Worm (Caenorhabditis elegans) whole organism, mixed stage, embryonic: ENCODE data around the gene nas-15.

ENCODE experiments used
- M03D4.4 ChIP-seq: sonication (generic microtip); optimal IDR thresholded peaks from 2 replicates; lab custom pipeline; 2017; ENCODE audit warnings: mild to moderate bottlenecking, missing genetic modification characterization, missing compliant biosample characterization
- bed-3 ChIP-seq: fragments of 200-800 bp; sonication (Bioruptor generic); optimal IDR thresholded peaks from 3 replicates; lab custom pipeline; 2018; ENCODE audit warnings: mild to moderate bottlenecking, missing genetic modification characterization, moderate library complexity, missing compliant biosample characterization
- blmp-1 ChIP-seq: fragments of 150-350 bp; optimal IDR thresholded peaks from 2 replicates; lab custom pipeline; 2014; ENCODE audit warnings: missing biosample characterization, missing genetic modification characterization
- ceh-39 ChIP-seq: fragments of 150-350 bp; optimal IDR thresholded peaks from 2 replicates; lab custom pipeline; 2014; ENCODE audit warnings: missing biosample characterization, missing genetic modification characterization
- ceh-43 ChIP-seq: fragments of 200-800 bp; sonication (Bioruptor generic); optimal IDR thresholded peaks from 2 replicates; lab custom pipeline; 2018; ENCODE audit warnings: mild to moderate bottlenecking, missing genetic modification characterization, moderate library complexity, missing compliant biosample characterization
- ceh-83 ChIP-seq: fragments of 200-800 bp; sonication (Bioruptor generic); optimal IDR thresholded peaks from 2 replicates; lab custom pipeline; 2018; ENCODE audit warnings: mild to moderate bottlenecking, missing genetic modification characterization, missing compliant biosample characterization
- ces-1 ChIP-seq: fragments of 150-350 bp; optimal IDR thresholded peaks from 2 replicates; lab custom pipeline; 2014; ENCODE audit warnings: missing biosample characterization, missing genetic modification reagents, missing genetic modification characterization
- cnd-1 ChIP-seq: fragments of 200-800 bp; sonication (Bioruptor generic); optimal IDR thresholded peaks from 2 replicates; lab custom pipeline; 2018; ENCODE audit warnings: mild to moderate bottlenecking, missing genetic modification characterization, missing compliant biosample characterization
- drap-1 ChIP-seq: fragments of 200-800 bp; sonication (Bioruptor generic); optimal IDR thresholded peaks from 3 replicates; lab custom pipeline; 2018; ENCODE audit warnings: mild to moderate bottlenecking, missing genetic modification characterization, missing compliant biosample characterization
- elt-1 ChIP-seq: sonication (generic microtip); optimal IDR thresholded peaks from 2 replicates; lab custom pipeline; 2017; ENCODE audit warnings: missing genetic modification characterization, mild to moderate bottlenecking, missing compliant biosample characterization, antibody characterized with exemption, moderate library complexity, borderline replicate concordance; ENCODE audit not compliant: insufficient read depth
- elt-3 ChIP-seq: fragments of 150-350 bp; optimal IDR thresholded peaks from 2 replicates; lab custom pipeline; 2014; ENCODE audit warnings: missing biosample characterization, missing genetic modification characterization
- flh-1 ChIP-seq: fragments of 200-800 bp; sonication (Bioruptor generic); optimal IDR thresholded peaks from 2 replicates; lab custom pipeline; 2018; ENCODE audit warnings: mild to moderate bottlenecking, missing genetic modification characterization, moderate library complexity, missing compliant biosample characterization
- ham-2 ChIP-seq: fragments of 200-800 bp; sonication (Bioruptor generic); optimal IDR thresholded peaks from 2 replicates; lab custom pipeline; 2018; ENCODE audit warnings: mild to moderate bottlenecking, missing genetic modification characterization, missing compliant biosample characterization
- hlh-1 ChIP-seq: fragments of 150-350 bp; optimal IDR thresholded peaks from 2 replicates; lab custom pipeline; 2014; ENCODE audit warnings: missing biosample characterization, missing genetic modification reagents, missing genetic modification characterization
- lin-13 ChIP-seq: fragments of 150-350 bp; optimal IDR thresholded peaks from 2 replicates; lab custom pipeline; 2014; ENCODE audit warnings: missing biosample characterization, missing genetic modification characterization
- lin-32 ChIP-seq: fragments of 200-800 bp; sonication (Bioruptor generic); optimal IDR thresholded peaks from 2 replicates; lab custom pipeline; 2018; ENCODE audit warnings: mild to moderate bottlenecking, missing genetic modification characterization, missing compliant biosample characterization
- lsy-2 ChIP-seq: fragments of 150-350 bp; optimal IDR thresholded peaks from 2 replicates; lab custom pipeline; 2014; ENCODE audit warnings: missing biosample characterization, missing genetic modification characterization
- mab-5 ChIP-seq: fragments of 150-350 bp; optimal IDR thresholded peaks from 2 replicates; lab custom pipeline; 2014; ENCODE audit warnings: missing biosample characterization, missing genetic modification characterization
- mep-1 ChIP-seq: fragments of 150-350 bp; optimal IDR thresholded peaks from 2 replicates; lab custom pipeline; 2017; ENCODE audit warnings: missing biosample characterization, missing genetic modification reagents, missing genetic modification characterization, inconsistent platforms
- mls-2 ChIP-seq: sonication (generic microtip); optimal IDR thresholded peaks from 2 replicates; lab custom pipeline; 2016; ENCODE audit warnings: mild to moderate bottlenecking, missing genetic modification characterization, moderate library complexity, missing compliant biosample characterization
- nhr-12 ChIP-seq: fragments of 150-350 bp; optimal IDR thresholded peaks from 2 replicates; lab custom pipeline; 2014; ENCODE audit warnings: missing biosample characterization, missing genetic modification characterization
- nhr-2 ChIP-seq: fragments of 150-350 bp; optimal IDR thresholded peaks from 2 replicates; lab custom pipeline; 2014; ENCODE audit warnings: missing biosample characterization, missing genetic modification characterization
- nhr-237 ChIP-seq: fragments of 150-350 bp; optimal IDR thresholded peaks from 2 replicates; lab custom pipeline; 2014; ENCODE audit warnings: missing biosample characterization, missing genetic modification characterization
- nhr-28 ChIP-seq: fragments of 150-350 bp; optimal IDR thresholded peaks from 2 replicates; lab custom pipeline; 2014; ENCODE audit warnings: missing biosample characterization, missing genetic modification characterization
- nhr-76 ChIP-seq: sonication (generic microtip); optimal IDR thresholded peaks from 2 replicates; lab custom pipeline; 2017; ENCODE audit warnings: missing biosample characterization, missing genetic modification characterization
- pha-4 ChIP-seq: fragments of 150-350 bp; optimal IDR thresholded peaks from 2 replicates; lab custom pipeline; 2018; ENCODE audit warnings: missing biosample characterization, missing genetic modification reagents, missing genetic modification characterization
- sem-2 ChIP-seq: fragments of 200-800 bp; sonication (Bioruptor generic); optimal IDR thresholded peaks from 2 replicates; lab custom pipeline; 2018; ENCODE audit warnings: mild to moderate bottlenecking, missing genetic modification characterization, missing compliant biosample characterization
- snpc-4 ChIP-seq: fragments of 150-350 bp; optimal IDR thresholded peaks from 2 replicates; lab custom pipeline; 2014; ENCODE audit warnings: missing biosample characterization, missing genetic modification characterization
- sptf-1 ChIP-seq: sonication (generic microtip); optimal IDR thresholded peaks from 2 replicates; lab custom pipeline; 2017; ENCODE audit warnings: mild to moderate bottlenecking, missing genetic modification characterization, moderate library complexity, missing compliant biosample characterization
- tbx-8 ChIP-seq: fragments of 200-800 bp; sonication (Bioruptor generic); optimal IDR thresholded peaks from 2 replicates; lab custom pipeline; 2018; ENCODE audit warnings: mild to moderate bottlenecking, missing genetic modification characterization, moderate library complexity, missing compliant biosample characterization
- unc-120 ChIP-seq: sonication (generic microtip); optimal IDR thresholded peaks from 2 replicates; lab custom pipeline; 2017; ENCODE audit warnings: missing genetic modification characterization, missing compliant biosample characterization; ENCODE audit not compliant: poor library complexity, severe bottlenecking
- unc-39 ChIP-seq: fragments of 150-350 bp; optimal IDR thresholded peaks from 2 replicates; lab custom pipeline; 2014; ENCODE audit warnings: missing biosample characterization, missing genetic modification characterization
- unc-62 ChIP-seq: fragments of 150-350 bp; optimal IDR thresholded peaks from 2 replicates; lab custom pipeline; 2014; ENCODE audit warnings: missing biosample characterization, missing genetic modification reagents, missing genetic modification characterization
- zip-8 ChIP-seq: fragments of 150-350 bp; optimal IDR thresholded peaks from 2 replicates; lab custom pipeline; 2014; ENCODE audit warnings: missing biosample characterization, missing genetic modification characterization
- ztf-11 ChIP-seq: fragments of 150-350 bp; optimal IDR thresholded peaks from 2 replicates; lab custom pipeline; 2014; ENCODE audit warnings: missing biosample characterization, missing genetic modification characterization

Gene nas-15

DNA sequence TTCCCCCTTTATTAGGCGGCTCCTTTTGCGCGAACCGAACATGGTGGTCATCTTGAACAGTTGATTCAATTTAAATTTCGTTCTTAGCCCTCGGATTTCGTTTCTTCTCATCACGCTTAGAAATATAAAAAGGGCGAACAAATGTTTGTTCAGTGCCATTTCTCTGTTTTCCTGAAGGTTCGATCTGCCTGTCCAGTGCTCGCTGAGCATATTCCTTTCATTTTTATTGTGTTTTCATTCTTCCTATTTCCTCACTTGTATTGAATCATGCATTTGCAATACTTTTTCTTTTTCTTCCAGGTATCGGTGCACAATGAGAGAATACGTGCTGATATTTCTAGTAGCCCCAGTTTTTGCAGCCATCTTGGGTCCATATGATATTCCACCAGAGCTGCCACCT lies at the start of gene nas-15:
Gene nas-15, plus strand, starts transcription at position 301 of the 400 bp plus-strand sequence.
- TF ChIP-seq lin-32 = no peak
- no peak for TF ChIP-seq nhr-76
- no peak for TF ChIP-seq lin-13 (tag; lab: Kevin White, UChicago)
- no peak for TF ChIP-seq nhr-12
- no peak for TF ChIP-seq pha-4 (tag; lab: Kevin White, UChicago)
- no peak for TF ChIP-seq sptf-1 (tag; lab: Kevin White, UChicago)
- TF ChIP-seq unc-62 (GFP tag; lab: Kevin White, UChicago) = no peak
- TF ChIP-seq snpc-4 = no peak
- no peak for TF ChIP-seq ceh-83 (GFP tag; lab: Kevin White, UChicago)
- no peak for TF ChIP-seq ces-1
- no peak for TF ChIP-seq flh-1 (GFP tag; lab: Kevin White, UChicago)
- no peak for TF ChIP-seq mep-1 (tag; lab: Kevin White, UChicago)
- TF ChIP-seq ceh-39 (tag; lab: Kevin White, UChicago) = no peak
- TF ChIP-seq lsy-2 = no peak
- no peak for TF ChIP-seq mab-5 (tag; lab: Kevin White, UChicago)

ce11 chrX:727737-728136 lies 49.8 kb upstream of the nas-15 start:
- no peak for TF ChIP-seq nhr-12
- TF ChIP-seq flh-1 (GFP tag; lab: Kevin White, UChicago) = no peak
- TF ChIP-seq unc-62 (GFP tag; lab: Kevin White, UChicago) = peak; percentile 77
- no peak for TF ChIP-seq tbx-8 (GFP tag; lab: Kevin White, UChicago)
- peak; percentile 99 for TF ChIP-seq unc-120 (tag; lab: Kevin White, UChicago)
- no peak for TF ChIP-seq nhr-76
- peak; percentile 7 for TF ChIP-seq hlh-1 (tag; lab: Kevin White, UChicago)
- no peak for TF ChIP-seq blmp-1 (tag; lab: Kevin White, UChicago)
- TF ChIP-seq ces-1 = peak; percentile 99
- peak; percentile 47 for TF ChIP-seq cnd-1 (tag; lab: Kevin White, UChicago)
- TF ChIP-seq lin-13 (tag; lab: Kevin White, UChicago) = peak; percentile 75
- peak; percentile 49 for TF ChIP-seq mls-2 (tag; lab: Kevin White, UChicago)
- no peak for TF ChIP-seq ceh-43 (GFP tag; lab: Kevin White, UChicago)
- TF ChIP-seq ham-2 (GFP tag; lab: Kevin White, UChicago) = no peak
- no peak for TF ChIP-seq zip-8 (tag; lab: Kevin White, UChicago)
- no peak for TF ChIP-seq nhr-28 (tag; lab: Kevin White, UChicago)
- TF ChIP-seq snpc-4 = no peak
- TF ChIP-seq lin-32 = no peak
- TF ChIP-seq bed-3 = no peak
- TF ChIP-seq M03D4.4 (tag; lab: Kevin White, UChicago) = no peak
- TF ChIP-seq unc-39 (tag; lab: Kevin White, UChicago) = no peak
- TF ChIP-seq sem-2 (GFP tag; lab: Kevin White, UChicago) = no peak
- TF ChIP-seq nhr-237 = no peak
- peak; percentile 21 for TF ChIP-seq mab-5 (tag; lab: Kevin White, UChicago)
- peak; percentile 53 for TF ChIP-seq nhr-2 (tag; lab: Kevin White, UChicago)
- no peak for TF ChIP-seq elt-3
- TF ChIP-seq lsy-2 = peak; percentile 56
- peak; percentile 9 for TF ChIP-seq ceh-83 (GFP tag; lab: Kevin White, UChicago)
- peak; percentile 91 for TF ChIP-seq pha-4 (tag; lab: Kevin White, UChicago)
- TF ChIP-seq elt-1 (tag; lab: Kevin White, UChicago) = no peak
- TF ChIP-seq mep-1 (tag; lab: Kevin White, UChicago) = peak; percentile 60
- no peak for TF ChIP-seq ztf-11 (tag; lab: Kevin White, UChicago)
- TF ChIP-seq sptf-1 (tag; lab: Kevin White, UChicago) = peak; percentile 57
- TF ChIP-seq ceh-39 (tag; lab: Kevin White, UChicago) = peak; percentile 89
- TF ChIP-seq drap-1 (GFP tag; lab: Kevin White, UChicago) = peak; percentile 62
- TF ChIP-seq, all 35 proteins: peak for 16

DNA sequence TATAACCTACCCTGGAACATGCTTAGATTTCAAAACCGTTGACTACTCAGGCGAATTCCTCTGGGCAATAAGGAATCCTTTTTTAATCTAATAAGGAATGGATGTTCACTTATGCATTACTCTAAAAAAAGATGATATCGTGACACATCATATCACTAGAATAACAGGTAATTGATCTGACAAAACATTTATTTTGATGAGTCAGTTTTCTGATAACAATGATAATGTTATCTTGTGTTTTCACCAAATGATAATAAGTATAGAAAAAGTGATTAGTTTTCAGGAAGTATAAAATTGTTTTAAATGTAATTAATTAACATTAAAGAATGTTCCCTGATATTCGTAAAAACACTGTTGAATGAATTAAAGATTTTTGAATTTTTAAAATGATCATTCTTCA lies 48.5 kb upstream of the nas-15 start:
- no peak for TF ChIP-seq nhr-237
- TF ChIP-seq unc-39 (tag; lab: Kevin White, UChicago) = no peak
- no peak for TF ChIP-seq ces-1
- TF ChIP-seq ham-2 (GFP tag; lab: Kevin White, UChicago) = no peak
- no peak for TF ChIP-seq blmp-1 (tag; lab: Kevin White, UChicago)
- no peak for TF ChIP-seq lin-32
- TF ChIP-seq sptf-1 (tag; lab: Kevin White, UChicago) = no peak
- TF ChIP-seq bed-3 = no peak
- TF ChIP-seq unc-62 (GFP tag; lab: Kevin White, UChicago) = no peak
- TF ChIP-seq cnd-1 (tag; lab: Kevin White, UChicago) = no peak
